Worm (Caenorhabditis elegans) whole organism, L4/young adult: ENCODE data around the gene W04H10.2.

Source experiments
- dao-5 ChIP-seq: sonication (generic microtip); optimal IDR thresholded peaks from 2 replicates; lab custom pipeline; 2016; ENCODE audit warnings: missing genotype, missing genetic modification characterization, moderate library complexity, missing compliant biosample characterization
- him-1 ChIP-seq: sonication (generic microtip); optimal IDR thresholded peaks from 2 replicates; lab custom pipeline; 2016; ENCODE audit warnings: missing genotype, missing genetic modification reagents, missing genetic modification characterization, missing compliant biosample characterization

ce11 chrII:582649-583048, 22.7 kb upstream of the W04H10.2 start, which contains the start of gene fbxb-14:
- TF ChIP-seq him-1 (tag; lab: Kevin White, UChicago) (no peak), dao-5 (tag; lab: Kevin White, UChicago) (no peak)
